Fruit fly (Drosophila melanogaster): ENCODE data around the gene CG10333.

dm6 chr2L:18620153-18620552 is 13.5 kb downstream of the CG10333 start:
- no peak for TF ChIP-seq Clk (GFP tag; optimal IDR thresholded peaks at IDR 0.05)
- no peak for TF ChIP-seq CG1620 (GFP tag; optimal IDR thresholded peaks at IDR 0.05)
- TF ChIP-seq Hr96 (GFP tag; optimal IDR thresholded peaks at IDR 0.05), result no peak
- TF ChIP-seq CG12768 (GFP tag; optimal IDR thresholded peaks at IDR 0.05), result no peak
- TF ChIP-seq CG7101 (tag; optimal IDR thresholded peaks at IDR 0.05), result no peak
